Fruit fly (Drosophila melanogaster) whole organism, embryonic: Measurements from ENCODE around the gene Ctl1.

Source experiments
- CG10147 ChIP-seq: fragments of 200-800 bp; sonication (Bioruptor generic); optimal IDR thresholded peaks from 2 replicates; lab custom pipeline; 2019; ENCODE audit warnings: missing biosample characterization, mild to moderate bottlenecking, missing genetic modification characterization, moderate library complexity
- CG10274 ChIP-seq: fragments of 200-800 bp; sonication (Bioruptor generic); optimal IDR thresholded peaks from 3 replicates; lab custom pipeline; 2017; ENCODE audit warnings: missing biosample characterization, mild to moderate bottlenecking, missing genetic modification characterization
- CG11085 ChIP-seq: fragments of 200-800 bp; sonication (Bioruptor generic); IDR thresholded peaks from 2 replicates; pipeline ENCODE4 v1.3.6; 2022; ENCODE audit warnings: missing biosample characterization, missing genetic modification characterization
- CG11504 ChIP-seq: fragments of 200-800 bp; sonication (Bioruptor generic); optimal IDR thresholded peaks from 3 replicates; lab custom pipeline; 2019; ENCODE audit warnings: missing biosample characterization, mild to moderate bottlenecking, missing genetic modification characterization, moderate library complexity
- CG11696 ChIP-seq: fragments of 200-800 bp; sonication (Bioruptor generic); IDR thresholded peaks from 2 replicates; pipeline ENCODE4 v1.3.6; 2022; ENCODE audit warnings: missing biosample characterization, missing genetic modification characterization
- CG12769 ChIP-seq: fragments of 200-800 bp; sonication (Bioruptor generic); optimal IDR thresholded peaks from 2 replicates; lab custom pipeline; 2019; ENCODE audit warnings: missing biosample characterization, mild to moderate bottlenecking, missing genetic modification characterization, moderate library complexity
- CG13424 ChIP-seq: fragments of 200-800 bp; sonication (Bioruptor generic); optimal IDR thresholded peaks from 2 replicates; lab custom pipeline; 2019; ENCODE audit warnings: missing biosample characterization, mild to moderate bottlenecking, missing genetic modification characterization, moderate library complexity
- CG14710 ChIP-seq: fragments of 200-800 bp; sonication (Bioruptor generic); optimal IDR thresholded peaks from 3 replicates; lab custom pipeline; 2019; ENCODE audit warnings: missing biosample characterization, mild to moderate bottlenecking, missing genetic modification characterization, moderate library complexity
- CG17186 ChIP-seq: fragments of 200-800 bp; sonication (Bioruptor generic); optimal IDR thresholded peaks from 3 replicates; lab custom pipeline; 2017; ENCODE audit warnings: missing biosample characterization, missing genetic modification reagents, missing genetic modification characterization
- CG17568 ChIP-seq: fragments of 200-800 bp; sonication (Bioruptor generic); optimal IDR thresholded peaks from 2 replicates; lab custom pipeline; 2018; ENCODE audit warnings: missing biosample characterization, mild to moderate bottlenecking, missing genetic modification characterization, moderate library complexity
- CG17612 ChIP-seq: fragments of 200-800 bp; sonication (Bioruptor generic); IDR thresholded peaks from 2 replicates; pipeline ENCODE4 v1.3.6; 2022; ENCODE audit warnings: missing biosample characterization, missing genetic modification characterization
- CG18476 ChIP-seq: fragments of 200-800 bp; sonication (Bioruptor generic); optimal IDR thresholded peaks from 2 replicates; lab custom pipeline; 2016; ENCODE audit warnings: missing biosample characterization, mild to moderate bottlenecking, missing genetic modification characterization
- CG2120 ChIP-seq: fragments of 200-800 bp; sonication (Bioruptor generic); optimal IDR thresholded peaks from 3 replicates; lab custom pipeline; 2016; ENCODE audit warnings: missing biosample characterization, missing genetic modification characterization
- CG2889 ChIP-seq: fragments of 200-800 bp; sonication (Bioruptor generic); IDR thresholded peaks from 3 replicates; pipeline ENCODE4 v1.3.6; 2022; ENCODE audit warnings: missing biosample characterization, missing genetic modification characterization
- CG30403 ChIP-seq: fragments of 200-800 bp; sonication (Bioruptor generic); optimal IDR thresholded peaks from 3 replicates; lab custom pipeline; 2016; ENCODE audit warnings: missing biosample characterization, missing genetic modification characterization
- CG31224 ChIP-seq: fragments of 200-800 bp; sonication (Bioruptor generic); IDR thresholded peaks from 2 replicates; pipeline ENCODE4 v1.3.6; 2022; ENCODE audit warnings: missing biosample characterization, missing genetic modification characterization
- CG3407 ChIP-seq: fragments of 200-800 bp; sonication (Bioruptor generic); optimal IDR thresholded peaks from 2 replicates; lab custom pipeline; 2018; ENCODE audit warnings: missing biosample characterization, mild to moderate bottlenecking, missing genetic modification characterization
- CG34422 ChIP-seq: fragments of 200-800 bp; sonication (Bioruptor generic); IDR thresholded peaks from 3 replicates; pipeline ENCODE4 v1.3.6; 2022; ENCODE audit warnings: missing biosample characterization, missing genetic modification characterization
- CG9876 ChIP-seq: fragments of 200-800 bp; sonication (Bioruptor generic); optimal IDR thresholded peaks from 2 replicates; lab custom pipeline; 2016; ENCODE audit warnings: missing biosample characterization, missing genetic modification characterization
- D19B ChIP-seq: fragments of 200-800 bp; sonication (Bioruptor generic); optimal IDR thresholded peaks from 2 replicates; lab custom pipeline; 2017; ENCODE audit warnings: missing biosample characterization, mild to moderate bottlenecking, missing genetic modification characterization
- Dek ChIP-seq: fragments of 200-800 bp; sonication (Bioruptor generic); optimal IDR thresholded peaks from 3 replicates; lab custom pipeline; 2019; ENCODE audit warnings: missing biosample characterization, mild to moderate bottlenecking, missing genetic modification characterization, moderate library complexity
- Dip3 ChIP-seq: fragments of 200-800 bp; sonication (Bioruptor generic); optimal IDR thresholded peaks from 3 replicates; lab custom pipeline; 2016; ENCODE audit warnings: missing biosample characterization, missing genetic modification characterization
- E2f1 ChIP-seq: fragments of 200-800 bp; sonication (Bioruptor generic); IDR thresholded peaks from 2 replicates; pipeline ENCODE4 v1.3.6; 2022; ENCODE audit warnings: missing biosample characterization, missing genetic modification characterization
- Hand ChIP-seq: fragments of 200-800 bp; sonication (Bioruptor generic); optimal IDR thresholded peaks from 2 replicates; lab custom pipeline; 2017; ENCODE audit warnings: mild to moderate bottlenecking, missing biosample characterization, missing genetic modification reagents, missing genetic modification characterization
- Hr51 ChIP-seq, 2 experiments: fragments of 200-800 bp; sonication (Bioruptor generic); optimal IDR thresholded peaks; 2 replicates in 1 of 2; 3 replicates in 1 of 2; lab custom pipeline; 2016 to 2018; ENCODE audit warnings: missing biosample characterization in 2 of 2, missing genetic modification characterization in 2 of 2, mild to moderate bottlenecking in 1 of 2, moderate library complexity in 1 of 2
- Kr ChIP-seq: fragments of 200-800 bp; sonication (Bioruptor generic); optimal IDR thresholded peaks from 2 replicates; lab custom pipeline; 2017; ENCODE audit warnings: missing biosample characterization, mild to moderate bottlenecking, missing genetic modification characterization
- Nf-YA ChIP-seq: fragments of 200-800 bp; sonication (Bioruptor generic); IDR thresholded peaks from 2 replicates; pipeline ENCODE4 v1.3.6; 2022; ENCODE audit warnings: missing biosample characterization, missing genetic modification characterization
- Taf1 ChIP-seq: fragments of 200-800 bp; sonication (Bioruptor generic); IDR thresholded peaks from 2 replicates; pipeline ENCODE4 v1.3.6; 2022; ENCODE audit warnings: missing biosample characterization, missing genetic modification characterization
- YL-1 ChIP-seq: fragments of 200-800 bp; sonication (Bioruptor generic); optimal IDR thresholded peaks from 3 replicates; lab custom pipeline; 2017; ENCODE audit warnings: missing biosample characterization, mild to moderate bottlenecking, missing genetic modification characterization
- az2 ChIP-seq: fragments of 200-800 bp; sonication (Bioruptor generic); optimal IDR thresholded peaks from 3 replicates; lab custom pipeline; 2016; ENCODE audit warnings: missing biosample characterization, missing genetic modification characterization
- bigmax ChIP-seq: fragments of 200-800 bp; sonication (Bioruptor generic); optimal IDR thresholded peaks from 2 replicates; lab custom pipeline; 2018; ENCODE audit warnings: missing biosample characterization, mild to moderate bottlenecking, missing genetic modification characterization
- da ChIP-seq: fragments of 200-800 bp; sonication (Bioruptor generic); optimal IDR thresholded peaks from 2 replicates; lab custom pipeline; 2016; ENCODE audit warnings: missing biosample characterization, missing genetic modification characterization
- dan ChIP-seq: fragments of 200-800 bp; sonication (Bioruptor generic); IDR thresholded peaks from 2 replicates; pipeline ENCODE4 v1.3.6; 2022; ENCODE audit warnings: missing biosample characterization, missing genetic modification characterization
- fd64A ChIP-seq: fragments of 200-800 bp; sonication (Bioruptor generic); optimal IDR thresholded peaks from 3 replicates; lab custom pipeline; 2018; ENCODE audit warnings: missing biosample characterization, mild to moderate bottlenecking, missing genetic modification characterization
- fu2 ChIP-seq: fragments of 200-800 bp; sonication (Bioruptor generic); optimal IDR thresholded peaks from 2 replicates; lab custom pipeline; 2016; ENCODE audit warnings: missing biosample characterization, missing genetic modification characterization
- h ChIP-seq: fragments of >200 bp; optimal IDR thresholded peaks from 2 replicates; lab custom pipeline; 2017
- ham ChIP-seq: fragments of 200-800 bp; sonication (Bioruptor generic); IDR thresholded peaks from 2 replicates; pipeline ENCODE4 v1.3.6; 2022; ENCODE audit warnings: missing biosample characterization, missing genetic modification characterization
- hb ChIP-seq: fragments of 200-800 bp; sonication (Bioruptor generic); IDR thresholded peaks from 3 replicates; pipeline ENCODE4 v1.3.6; 2022; ENCODE audit warnings: missing biosample characterization, missing genetic modification characterization; ENCODE audit not compliant: partially characterized antibody
- insv ChIP-seq, 2 experiments: fragments of 200-800 bp; sonication (Bioruptor generic); optimal IDR thresholded peaks; 3 replicates each; lab custom pipeline; 2016 to 2018; ENCODE audit warnings: missing biosample characterization in 2 of 2, missing genetic modification characterization in 2 of 2
- luna ChIP-seq: fragments of 200-800 bp; sonication (Bioruptor generic); optimal IDR thresholded peaks from 2 replicates; lab custom pipeline; 2016; ENCODE audit warnings: missing biosample characterization, missing genetic modification characterization
- mld ChIP-seq: fragments of 200-800 bp; sonication (Bioruptor generic); IDR thresholded peaks from 3 replicates; pipeline ENCODE4 v1.3.6; 2022; ENCODE audit warnings: missing biosample characterization, missing genetic modification characterization; ENCODE audit not compliant: partially characterized antibody
- nerfin-2 ChIP-seq: fragments of 200-800 bp; sonication (Bioruptor generic); IDR thresholded peaks from 2 replicates; pipeline ENCODE4 v1.3.6; 2022; ENCODE audit warnings: missing biosample characterization, missing genetic modification characterization; ENCODE audit not compliant: partially characterized antibody
- nmo ChIP-seq: fragments of 200-800 bp; sonication (Bioruptor generic); optimal IDR thresholded peaks from 2 replicates; lab custom pipeline; 2018; ENCODE audit warnings: missing biosample characterization, mild to moderate bottlenecking, missing genetic modification characterization, moderate library complexity
- p53 ChIP-seq: fragments of 200-800 bp; sonication (Bioruptor generic); optimal IDR thresholded peaks from 2 replicates; lab custom pipeline; 2016; ENCODE audit warnings: missing biosample characterization, missing genetic modification characterization
- row ChIP-seq: fragments of 200-800 bp; sonication (Bioruptor generic); IDR thresholded peaks from 3 replicates; pipeline ENCODE4 v1.3.6; 2022; ENCODE audit warnings: missing biosample characterization, missing genetic modification characterization
- run ChIP-seq: fragments of 200-800 bp; sonication (Bioruptor generic); optimal IDR thresholded peaks from 3 replicates; lab custom pipeline; 2018; ENCODE audit warnings: missing biosample characterization, mild to moderate bottlenecking, missing genetic modification characterization
- sc ChIP-seq, 3 experiments: fragments of >200 bp in 2 of 3; fragments of 200-800 bp in 1 of 3; sonication (Bioruptor generic) in 1 of 3; optimal IDR thresholded peaks; 2 replicates in 2 of 3; 3 replicates in 1 of 3; lab custom pipeline; 2017; ENCODE audit warnings: mild to moderate bottlenecking in 1 of 3, missing biosample characterization in 1 of 3, missing genetic modification characterization in 1 of 3, missing genetic modification reagents in 1 of 3
- sens-2 ChIP-seq: fragments of 200-800 bp; sonication (Bioruptor generic); IDR thresholded peaks from 2 replicates; pipeline ENCODE4 v1.3.6; 2022; ENCODE audit warnings: missing biosample characterization, missing genetic modification characterization
- stwl ChIP-seq: fragments of 200-800 bp; sonication (Bioruptor generic); optimal IDR thresholded peaks from 3 replicates; lab custom pipeline; 2018; ENCODE audit warnings: missing biosample characterization, mild to moderate bottlenecking, missing genetic modification characterization, moderate library complexity
- vfl ChIP-seq: fragments of 200-800 bp; sonication (Bioruptor generic); optimal IDR thresholded peaks from 2 replicates; lab custom pipeline; 2016; ENCODE audit warnings: missing biosample characterization, missing genetic modification characterization
- zen ChIP-seq: fragments of 200-800 bp; sonication (Bioruptor generic); optimal IDR thresholded peaks from 3 replicates; lab custom pipeline; 2018; ENCODE audit warnings: missing biosample characterization, mild to moderate bottlenecking, missing genetic modification characterization, moderate library complexity

The Ctl1 gene

DNA sequence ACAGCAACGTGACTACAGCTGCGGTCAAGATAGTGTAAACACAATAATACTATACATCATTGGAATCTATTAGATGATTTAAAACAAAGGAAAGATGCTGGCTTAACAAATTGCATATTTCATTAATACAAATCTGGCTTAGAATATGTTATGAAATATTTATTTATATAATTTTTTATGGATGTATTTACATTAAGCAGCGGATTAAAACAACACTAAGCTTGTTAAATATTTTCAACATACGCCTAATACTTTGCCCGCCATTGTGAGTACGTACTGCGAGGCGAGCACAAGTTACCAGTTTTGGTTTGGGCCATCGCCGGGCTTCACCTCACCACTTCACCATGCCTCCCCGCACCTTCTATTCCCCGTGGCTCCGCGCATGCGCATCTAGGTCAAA is 7.8 kb upstream of the Ctl1 start (continued):
- TF ChIP-seq nmo (GFP tag; lab: Kevin White, UChicago) (peak; percentile 81), run (tag; lab: Kevin White, UChicago) (peak; percentile 72), CG18476 (GFP tag; lab: Kevin White, UChicago) (peak; percentile 35), sc (optimal IDR thresholded peaks at IDR 0.05; lab: Kevin White, UChicago) (no peak), sc (GFP tag; optimal IDR thresholded peaks at IDR 0.05; lab: Kevin White, UChicago) (peak; percentile 44), CG31224 (GFP tag; lab: Robert Waterston, UW) (peak; percentile 20; the same call in 1 of the 2 replicates), CG14710 (tag; lab: Kevin White, UChicago) (peak; percentile 73), fd64A (GFP tag; lab: Kevin White, UChicago) (no peak), CG11504 (tag; lab: Kevin White, UChicago) (peak; percentile 87), da (GFP tag; lab: Kevin White, UChicago) (no peak), nerfin-2 (GFP tag; lab: Robert Waterston, UW) (no peak), CG10147 (GFP tag; lab: Kevin White, UChicago) (peak; percentile 74), CG3407 (GFP tag; lab: Kevin White, UChicago) (peak; percentile 53), dan (no peak), stwl (tag; lab: Kevin White, UChicago) (no peak), h (no peak), Hr51 (GFP tag; optimal IDR thresholded peaks at IDR 0.05; lab: Kevin White, UChicago) (peak in 1 of 2 experiments; percentile 84), CG34422 (GFP tag; lab: Robert Waterston, UW) (peak; percentile 54; the same call in 1 of the 3 replicates), CG11085 (GFP tag; lab: Robert Waterston, UW) (no peak), zen (tag; lab: Kevin White, UChicago) (no peak), fu2 (no peak), CG17612 (GFP tag; lab: Robert Waterston, UW) (no peak), Kr (GFP tag; lab: Kevin White, UChicago) (no peak), E2f1 (GFP tag; lab: Robert Waterston, UW) (peak; percentile 50), sens-2 (GFP tag; lab: Robert Waterston, UW) (no peak), vfl (no peak), CG2120 (no peak), insv (GFP tag; optimal IDR thresholded peaks at IDR 0.05; lab: Kevin White, UChicago) (no peak), ham (GFP tag; lab: Robert Waterston, UW) (no peak), bigmax (no peak), Dip3 (GFP tag; lab: Kevin White, UChicago) (no peak), CG10274 (GFP tag; lab: Kevin White, UChicago) (no peak), Taf1 (GFP tag; lab: Robert Waterston, UW) (peak; percentile 18; the same call in 1 of the 2 replicates), D19B (GFP tag; lab: Kevin White, UChicago) (no peak), luna (GFP tag; lab: Kevin White, UChicago) (no peak), CG17568 (GFP tag; lab: Kevin White, UChicago) (peak; percentile 48), CG30403 (GFP tag; lab: Kevin White, UChicago) (peak; percentile 65), CG13424 (tag; lab: Kevin White, UChicago) (peak; percentile 82), CG12769 (peak; percentile 28), Nf-YA (GFP tag; lab: Robert Waterston, UW) (peak; percentile 15; the same call in 1 of the 2 replicates), CG2889 (GFP tag; lab: Robert Waterston, UW) (0 out of 3 replicates have a peak, but pooled peaks have one; percentile 31), hb (GFP tag; lab: Robert Waterston, UW) (no peak), CG17186 (no peak), Dek (tag; lab: Kevin White, UChicago) (peak; percentile 50), Hand (GFP tag; lab: Kevin White, UChicago) (peak; percentile 35), YL-1 (GFP tag; lab: Kevin White, UChicago) (no peak), CG9876 (GFP tag; lab: Kevin White, UChicago) (no peak), p53 (GFP tag; lab: Kevin White, UChicago) (no peak), az2 (peak; percentile 44), row (peak; percentile 71), CG11696 (GFP tag; lab: Robert Waterston, UW) (peak; percentile 85), mld (GFP tag; lab: Robert Waterston, UW) (no peak)
